Worm (Caenorhabditis elegans) whole organism, late embryonic: ENCODE data around the gene clc-7.

ENCODE experiments used
- C08G9.2 ChIP-seq: sonication (generic microtip); optimal IDR thresholded peaks from 2 replicates; lab custom pipeline; 2016; ENCODE audit warnings: mild to moderate bottlenecking, missing genetic modification characterization, moderate library complexity, missing compliant biosample characterization
- K02D7.2 ChIP-seq: sonication (generic microtip); optimal IDR thresholded peaks from 2 replicates; lab custom pipeline; 2017; ENCODE audit warnings: mild to moderate bottlenecking, missing genetic modification characterization, missing compliant biosample characterization
- K09A11.1 ChIP-seq: sonication (generic microtip); optimal IDR thresholded peaks from 2 replicates; lab custom pipeline; 2017; ENCODE audit warnings: antibody characterized with exemption, mild to moderate bottlenecking, missing genetic modification characterization, missing compliant biosample characterization; ENCODE audit not compliant: insufficient read depth
- ahr-1 ChIP-seq: sonication (generic microtip); optimal IDR thresholded peaks from 2 replicates; lab custom pipeline; 2016; ENCODE audit warnings: missing genetic modification characterization, missing compliant biosample characterization
- ceh-14 ChIP-seq: sonication (generic microtip); optimal IDR thresholded peaks from 2 replicates; lab custom pipeline; 2016; ENCODE audit warnings: missing genotype, missing genetic modification characterization, missing compliant biosample characterization
- ceh-18 ChIP-seq: sonication (generic microtip); optimal IDR thresholded peaks from 2 replicates; lab custom pipeline; 2016; ENCODE audit warnings: missing genetic modification characterization, missing compliant biosample characterization
- ceh-2 ChIP-seq: sonication (generic microtip); optimal IDR thresholded peaks from 2 replicates; lab custom pipeline; 2016; ENCODE audit warnings: missing genotype, missing genetic modification characterization, missing compliant biosample characterization
- ceh-24 ChIP-seq: sonication (generic microtip); optimal IDR thresholded peaks from 2 replicates; lab custom pipeline; 2016; ENCODE audit warnings: mild to moderate bottlenecking, missing genetic modification characterization, missing compliant biosample characterization
- ceh-30 ChIP-seq: fragments of 150-350 bp; optimal IDR thresholded peaks from 2 replicates; lab custom pipeline; 2014; ENCODE audit warnings: missing biosample characterization, missing genetic modification characterization
- ceh-31 ChIP-seq: sonication (generic microtip); optimal IDR thresholded peaks from 2 replicates; lab custom pipeline; 2016; ENCODE audit warnings: missing genetic modification characterization, missing compliant biosample characterization
- ceh-34 ChIP-seq: sonication (generic microtip); optimal IDR thresholded peaks from 2 replicates; lab custom pipeline; 2016; ENCODE audit warnings: mild to moderate bottlenecking, missing genetic modification characterization, missing compliant biosample characterization
- ceh-48 ChIP-seq: sonication (generic microtip); optimal IDR thresholded peaks from 2 replicates; lab custom pipeline; 2016; ENCODE audit warnings: missing genetic modification characterization, inconsistent platforms, missing compliant biosample characterization
- ceh-9 ChIP-seq: sonication (generic microtip); optimal IDR thresholded peaks from 2 replicates; lab custom pipeline; 2016; ENCODE audit warnings: mild to moderate bottlenecking, missing genetic modification characterization, inconsistent platforms, missing compliant biosample characterization
- dmd-4 ChIP-seq: sonication (generic microtip); optimal IDR thresholded peaks from 2 replicates; lab custom pipeline; 2016; ENCODE audit warnings: borderline replicate concordance, missing genetic modification characterization, missing compliant biosample characterization
- elt-2 ChIP-seq: sonication (generic microtip); optimal IDR thresholded peaks from 2 replicates; lab custom pipeline; 2016; ENCODE audit warnings: missing genetic modification reagents, missing genetic modification characterization, missing compliant biosample characterization
- elt-4 ChIP-seq: sonication (generic microtip); optimal IDR thresholded peaks from 2 replicates; lab custom pipeline; 2016; ENCODE audit warnings: missing genetic modification characterization, missing compliant biosample characterization
- ets-4 ChIP-seq: sonication (generic microtip); optimal IDR thresholded peaks from 2 replicates; lab custom pipeline; 2016; ENCODE audit warnings: missing genetic modification characterization, missing compliant biosample characterization
- fkh-6 ChIP-seq: sonication (generic microtip); optimal IDR thresholded peaks from 2 replicates; lab custom pipeline; 2016; ENCODE audit warnings: missing genetic modification characterization, missing compliant biosample characterization
- hlh-13 ChIP-seq: fragments of 200-800 bp; sonication (Bioruptor generic); optimal IDR thresholded peaks from 2 replicates; lab custom pipeline; 2018; ENCODE audit warnings: mild to moderate bottlenecking, missing genetic modification characterization, missing compliant biosample characterization
- hlh-6 ChIP-seq: sonication (generic microtip); optimal IDR thresholded peaks from 2 replicates; lab custom pipeline; 2016; ENCODE audit warnings: missing genotype, missing genetic modification characterization, missing compliant biosample characterization
- nfya-1 ChIP-seq: sonication (generic microtip); optimal IDR thresholded peaks from 2 replicates; lab custom pipeline; 2017; ENCODE audit warnings: missing genetic modification characterization, mild to moderate bottlenecking, missing compliant biosample characterization, antibody characterized with exemption, moderate library complexity
- nhr-11 ChIP-seq: fragments of 150-350 bp; optimal IDR thresholded peaks from 2 replicates; lab custom pipeline; 2014; ENCODE audit warnings: missing biosample characterization, missing genetic modification characterization
- nhr-232 ChIP-seq: sonication (generic microtip); optimal IDR thresholded peaks from 2 replicates; lab custom pipeline; 2016; ENCODE audit warnings: missing genetic modification characterization, missing compliant biosample characterization
- odd-2 ChIP-seq: sonication (generic microtip); optimal IDR thresholded peaks from 2 replicates; lab custom pipeline; 2017; ENCODE audit warnings: antibody characterized with exemption, mild to moderate bottlenecking, missing genetic modification characterization, missing compliant biosample characterization
- pha-2 ChIP-seq: sonication (generic microtip); optimal IDR thresholded peaks from 2 replicates; lab custom pipeline; 2017; ENCODE audit warnings: mild to moderate bottlenecking, missing genetic modification characterization, missing compliant biosample characterization
- pros-1 ChIP-seq: fragments of 150-350 bp; optimal IDR thresholded peaks from 2 replicates; lab custom pipeline; 2014; ENCODE audit warnings: missing biosample characterization, missing genetic modification reagents, missing genetic modification characterization
- ref-2 ChIP-seq: sonication (generic microtip); optimal IDR thresholded peaks from 2 replicates; lab custom pipeline; 2016; ENCODE audit warnings: missing genetic modification characterization, missing compliant biosample characterization
- rnt-1 ChIP-seq: sonication (generic microtip); optimal IDR thresholded peaks from 2 replicates; lab custom pipeline; 2016; ENCODE audit warnings: missing genetic modification characterization, missing compliant biosample characterization
- sdc-2 ChIP-seq: sonication (generic microtip); optimal IDR thresholded peaks from 2 replicates; lab custom pipeline; 2016; ENCODE audit warnings: missing genotype, missing genetic modification characterization, missing compliant biosample characterization
- sox-4 ChIP-seq: sonication (generic microtip); optimal IDR thresholded peaks from 2 replicates; lab custom pipeline; 2017; ENCODE audit warnings: mild to moderate bottlenecking, missing genetic modification characterization, inconsistent platforms, missing compliant biosample characterization
- syd-9 ChIP-seq: sonication (generic microtip); optimal IDR thresholded peaks from 2 replicates; lab custom pipeline; 2016; ENCODE audit warnings: mild to moderate bottlenecking, missing genetic modification characterization, moderate library complexity, missing compliant biosample characterization
- tbx-2 ChIP-seq: sonication (generic microtip); optimal IDR thresholded peaks from 2 replicates; lab custom pipeline; 2016; ENCODE audit warnings: missing genetic modification characterization, missing compliant biosample characterization
- tbx-7 ChIP-seq: sonication (generic microtip); optimal IDR thresholded peaks from 2 replicates; lab custom pipeline; 2016; ENCODE audit warnings: missing genotype, missing genetic modification characterization, missing compliant biosample characterization
- unc-42 ChIP-seq: sonication (generic microtip); optimal IDR thresholded peaks from 2 replicates; lab custom pipeline; 2016; ENCODE audit warnings: missing genotype, missing genetic modification characterization, missing compliant biosample characterization
- unc-55 ChIP-seq: sonication (generic microtip); optimal IDR thresholded peaks from 2 replicates; lab custom pipeline; 2017; ENCODE audit warnings: missing biosample characterization, missing genetic modification reagents, missing genetic modification characterization
- zip-5 ChIP-seq: sonication (generic microtip); optimal IDR thresholded peaks from 2 replicates; lab custom pipeline; 2016; ENCODE audit warnings: missing genetic modification characterization, missing compliant biosample characterization

The clc-7 gene

ce11 chrX:5059163-5059562 is 8.7 kb upstream of the clc-7 start, which contains the start of gene C24H10.4:
Gene C24H10.4 (minus strand): TSS chrX:5059263.
- no peak for TF ChIP-seq hlh-6 (tag; lab: Kevin White, UChicago)
- TF ChIP-seq zip-5 (tag; lab: Kevin White, UChicago), result no peak
- no peak for TF ChIP-seq K02D7.2 (tag; lab: Kevin White, UChicago)
- no peak for TF ChIP-seq nhr-232 (tag; lab: Kevin White, UChicago)

- TF ChIP-seq K09A11.1 (tag; lab: Kevin White, UChicago), result no peak
- TF ChIP-seq sox-4 (tag; lab: Kevin White, UChicago), result no peak
- no peak for TF ChIP-seq odd-2 (tag; lab: Kevin White, UChicago)
Observed at ce11 chrX:5060756-5061155, 7.1 kb upstream of the clc-7 start, which contains the start of gene C24H10.3. Gene C24H10.3 (plus strand): TSS chrX:5061056.

- TF ChIP-seq tbx-7 (no peak), unc-42 (tag; lab: Kevin White, UChicago) (no peak), rnt-1 (tag; lab: Kevin White, UChicago) (peak; percentile 30), ahr-1 (no peak), hlh-13 (no peak), nhr-11 (no peak)
Observed at ce11 chrX:5061763-5062162, 6.1 kb upstream of the clc-7 start.

ce11 chrX:5063750-5064652 is 3.9 kb upstream of the clc-7 start, which contains the start of gene C24H10.2:
Gene C24H10.2 (plus strand): TSS chrX:5064602.
- TF ChIP-seq pros-1 (tag; lab: Kevin White, UChicago), result no peak
- peak; percentile 37 for TF ChIP-seq dmd-4 (tag; lab: Kevin White, UChicago)
- no peak for TF ChIP-seq ceh-9 (tag; lab: Kevin White, UChicago)
- no peak for TF ChIP-seq odd-2 (tag; lab: Kevin White, UChicago)
- peak; percentile 7 for TF ChIP-seq ceh-48 (tag; lab: Kevin White, UChicago)
- peak; percentile 13 for TF ChIP-seq ceh-34 (tag; lab: Kevin White, UChicago)
- peak; percentile 71 for TF ChIP-seq nfya-1 (tag; lab: Kevin White, UChicago)
- TF ChIP-seq fkh-6 (tag; lab: Kevin White, UChicago), result peak; percentile 7
- peak; percentile 10 for TF ChIP-seq unc-55 (GFP tag; lab: Kevin White, UChicago)
- TF ChIP-seq ceh-14 (tag; lab: Kevin White, UChicago), result peak; percentile 31
- TF ChIP-seq ref-2 (tag; lab: Kevin White, UChicago), result peak; percentile 20
- TF ChIP-seq ets-4 (tag; lab: Kevin White, UChicago), result peak; percentile 20
- peak; percentile 8 for TF ChIP-seq sdc-2 (tag; lab: Kevin White, UChicago)
- TF ChIP-seq elt-2, result peak; percentile 81
- peak; percentile 10 for TF ChIP-seq ceh-2 (tag; lab: Kevin White, UChicago)
- TF ChIP-seq elt-4 (tag; lab: Kevin White, UChicago), result no peak
- TF ChIP-seq C08G9.2 (tag; lab: Kevin White, UChicago), result peak; percentile 25
- TF ChIP-seq unc-42 (tag; lab: Kevin White, UChicago), result peak; percentile 21
- peak; percentile 30 for TF ChIP-seq ceh-18 (tag; lab: Kevin White, UChicago)
- TF ChIP-seq tbx-2 (tag; lab: Kevin White, UChicago), result peak; percentile 76
- TF ChIP-seq ceh-31 (tag; lab: Kevin White, UChicago), result peak; percentile 54
- no peak for TF ChIP-seq ceh-30
- peak; percentile 9 for TF ChIP-seq pha-2 (tag; lab: Kevin White, UChicago)
- TF ChIP-seq syd-9 (tag; lab: Kevin White, UChicago), result peak; percentile 19
- TF ChIP-seq ceh-24 (tag; lab: Kevin White, UChicago), result no peak
